Worm (Caenorhabditis elegans) whole organism, L2 larva: ENCODE results near the gene T28A11.17.

ENCODE experiments used
- C34F6.9 ChIP-seq: fragments of 150-350 bp; optimal IDR thresholded peaks from 2 replicates; lab custom pipeline; 2014; ENCODE audit warnings: missing biosample characterization, missing genetic modification characterization
- R02D3.7 ChIP-seq: fragments of 150-350 bp; optimal IDR thresholded peaks from 2 replicates; lab custom pipeline; 2014; ENCODE audit warnings: missing biosample characterization, missing genetic modification characterization
- Y55F3AM.14 ChIP-seq: fragments of 200-800 bp; sonication (Bioruptor generic); optimal IDR thresholded peaks from 2 replicates; lab custom pipeline; 2018; ENCODE audit warnings: mild to moderate bottlenecking, missing genetic modification characterization, missing compliant biosample characterization
- ZK546.5 ChIP-seq: sonication (generic microtip); optimal IDR thresholded peaks from 2 replicates; lab custom pipeline; 2017; ENCODE audit warnings: missing biosample characterization, missing genetic modification characterization
- ama-1 ChIP-seq: fragments of 150-350 bp; optimal IDR thresholded peaks from 2 replicates; lab custom pipeline; 2018; ENCODE audit warnings: inconsistent platforms
- blmp-1 ChIP-seq: sonication (generic microtip); optimal IDR thresholded peaks from 2 replicates; lab custom pipeline; 2017; ENCODE audit warnings: missing genetic modification characterization, mild to moderate bottlenecking, missing compliant biosample characterization, antibody characterized with exemption, moderate library complexity; ENCODE audit not compliant: insufficient read depth
- ceh-82 ChIP-seq: fragments of 150-350 bp; optimal IDR thresholded peaks from 2 replicates; lab custom pipeline; 2014; ENCODE audit warnings: missing biosample characterization, missing genetic modification characterization
- crh-2 ChIP-seq: sonication (generic microtip); optimal IDR thresholded peaks from 2 replicates; lab custom pipeline; 2017; ENCODE audit warnings: missing biosample characterization, missing genetic modification characterization
- dmd-4 ChIP-seq: sonication (generic microtip); optimal IDR thresholded peaks from 2 replicates; lab custom pipeline; 2017; ENCODE audit warnings: missing biosample characterization, missing genetic modification characterization
- egl-27 ChIP-seq: sonication (generic microtip); optimal IDR thresholded peaks from 3 replicates; lab custom pipeline; 2017; ENCODE audit warnings: missing biosample characterization, missing genetic modification reagents, missing genetic modification characterization
- elt-1 ChIP-seq: fragments of 150-350 bp; optimal IDR thresholded peaks from 2 replicates; lab custom pipeline; 2014; ENCODE audit warnings: missing biosample characterization, missing genetic modification characterization
- fos-1 ChIP-seq: fragments of 150-350 bp; optimal IDR thresholded peaks from 2 replicates; lab custom pipeline; 2014; ENCODE audit warnings: missing biosample characterization, missing genetic modification characterization
- lin-11 ChIP-seq: fragments of 150-350 bp; sonication (generic microtip); optimal IDR thresholded peaks from 2 replicates; lab custom pipeline; 2014; ENCODE audit warnings: missing biosample characterization, missing genetic modification characterization, inconsistent platforms, mixed read lengths
- lin-13 ChIP-seq: fragments of 150-350 bp; optimal IDR thresholded peaks from 2 replicates; lab custom pipeline; 2014; ENCODE audit warnings: missing biosample characterization, missing genetic modification reagents, missing genetic modification characterization
- lin-39 ChIP-seq: fragments of 150-350 bp; optimal IDR thresholded peaks from 2 replicates; lab custom pipeline; 2014; ENCODE audit warnings: missing biosample characterization, missing genetic modification reagents, missing genetic modification characterization
- lsy-2 ChIP-seq, 2 experiments: fragments of 150-350 bp in 1 of 2; sonication (generic microtip) in 1 of 2; optimal IDR thresholded peaks; 2 replicates each; lab custom pipeline; 2014 to 2017; ENCODE audit warnings: missing biosample characterization in 2 of 2, missing genetic modification characterization in 2 of 2
- mab-5 ChIP-seq: fragments of 150-350 bp; optimal IDR thresholded peaks from 2 replicates; lab custom pipeline; 2014; ENCODE audit warnings: missing biosample characterization, missing genetic modification characterization
- mbf-1 ChIP-seq: sonication (generic microtip); optimal IDR thresholded peaks from 2 replicates; lab custom pipeline; 2017; ENCODE audit warnings: missing biosample characterization, missing genetic modification characterization
- mdl-1 ChIP-seq, 2 experiments: fragments of 150-350 bp in 1 of 2; sonication (generic microtip) in 1 of 2; optimal IDR thresholded peaks; 2 replicates each; lab custom pipeline; 2017; ENCODE audit warnings: missing biosample characterization in 2 of 2, missing genetic modification characterization in 2 of 2
- nhr-10 ChIP-seq: sonication (generic microtip); optimal IDR thresholded peaks from 2 replicates; lab custom pipeline; 2017; ENCODE audit warnings: missing biosample characterization, missing genetic modification characterization
- nhr-11 ChIP-seq: fragments of 150-350 bp; optimal IDR thresholded peaks from 2 replicates; lab custom pipeline; 2014; ENCODE audit warnings: missing biosample characterization, missing genetic modification characterization
- nhr-129 ChIP-seq: fragments of 150-350 bp; optimal IDR thresholded peaks from 2 replicates; lab custom pipeline; 2014; ENCODE audit warnings: missing biosample characterization, missing genetic modification characterization
- nhr-23 ChIP-seq: fragments of 150-350 bp; optimal IDR thresholded peaks from 2 replicates; lab custom pipeline; 2014; ENCODE audit warnings: missing biosample characterization, missing genetic modification reagents, missing genetic modification characterization
- nhr-237 ChIP-seq: fragments of 150-350 bp; optimal IDR thresholded peaks from 2 replicates; lab custom pipeline; 2014; ENCODE audit warnings: missing biosample characterization, missing genetic modification characterization
- nhr-25 ChIP-seq: fragments of 150-350 bp; sonication (generic microtip); optimal IDR thresholded peaks from 3 replicates; lab custom pipeline; 2014; ENCODE audit warnings: missing biosample characterization, missing genetic modification characterization
- nhr-77 ChIP-seq: fragments of 150-350 bp; optimal IDR thresholded peaks from 2 replicates; lab custom pipeline; 2014; ENCODE audit warnings: missing biosample characterization, missing genetic modification characterization
- peb-1 ChIP-seq: fragments of 150-350 bp; optimal IDR thresholded peaks from 2 replicates; lab custom pipeline; 2014; ENCODE audit warnings: missing biosample characterization, missing genetic modification characterization
- sem-4 ChIP-seq: fragments of 150-350 bp; optimal IDR thresholded peaks from 2 replicates; lab custom pipeline; 2014; ENCODE audit warnings: missing biosample characterization, missing genetic modification reagents, missing genetic modification characterization
- sma-9 ChIP-seq, 2 experiments: fragments of 150-350 bp in 1 of 2; sonication (generic microtip) in 1 of 2; optimal IDR thresholded peaks; 2 replicates each; lab custom pipeline; 2014 to 2016; ENCODE audit warnings: missing genetic modification characterization in 2 of 2, mild to moderate bottlenecking in 1 of 2, missing biosample characterization in 1 of 2, missing compliant biosample characterization in 1 of 2, missing genetic modification reagents in 1 of 2, moderate library complexity in 1 of 2
- snpc-4 ChIP-seq: fragments of 150-350 bp; optimal IDR thresholded peaks from 2 replicates; lab custom pipeline; 2014; ENCODE audit warnings: missing biosample characterization, missing genetic modification characterization
- unc-39 ChIP-seq: fragments of 150-350 bp; optimal IDR thresholded peaks from 2 replicates; lab custom pipeline; 2014; ENCODE audit warnings: missing biosample characterization, missing genetic modification characterization
- unc-62 ChIP-seq: fragments of 150-350 bp; optimal IDR thresholded peaks from 2 replicates; lab custom pipeline; 2014; ENCODE audit warnings: missing biosample characterization, missing genetic modification reagents, missing genetic modification characterization
- zag-1 ChIP-seq: fragments of 150-350 bp; optimal IDR thresholded peaks from 2 replicates; lab custom pipeline; 2014; ENCODE audit warnings: missing biosample characterization, missing genetic modification characterization
- ztf-1 ChIP-seq: fragments of 200-800 bp; sonication (Bioruptor generic); conservative IDR thresholded peaks from 2 replicates; pipeline ENCODE4 v1.3.6; 2022; ENCODE audit warnings: missing genetic modification characterization, missing compliant biosample characterization
- ztf-4 ChIP-seq: fragments of 150-350 bp; optimal IDR thresholded peaks from 2 replicates; lab custom pipeline; 2014; ENCODE audit warnings: missing biosample characterization, missing genetic modification characterization

T28A11.17 gene

DNA sequence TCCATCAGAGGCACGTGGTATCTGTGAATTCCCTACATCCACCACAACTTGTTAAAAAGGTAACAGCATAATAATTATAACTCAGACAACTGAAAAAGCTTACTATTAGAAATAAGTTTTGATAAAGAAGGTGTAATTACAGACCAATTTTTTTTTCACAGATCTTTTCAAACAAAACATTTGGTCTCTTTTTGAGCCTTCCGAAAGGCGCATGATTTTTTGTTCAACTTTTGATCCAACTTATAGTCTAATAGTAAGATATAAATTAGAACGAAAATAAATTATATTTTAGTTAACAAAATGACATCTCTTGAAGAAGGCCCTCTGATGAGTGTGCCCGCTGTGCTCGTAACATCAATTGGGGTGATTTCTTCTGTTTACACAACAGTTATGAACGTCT lies 42.1 kb upstream of the T28A11.17 start, which contains the start of gene srbc-3:
Gene srbc-3, plus strand, starts transcription at position 301 of the 400 bp plus-strand sequence.
- TF ChIP-seq nhr-129 (tag; lab: Kevin White, UChicago), result no peak
- no peak for TF ChIP-seq snpc-4 (tag; lab: Kevin White, UChicago)
- TF ChIP-seq lin-13 (GFP tag; lab: Kevin White, UChicago), result no peak
- no peak for TF ChIP-seq dmd-4 (tag; lab: Kevin White, UChicago)
- TF ChIP-seq fos-1 (tag; lab: Kevin White, UChicago), result no peak

DNA sequence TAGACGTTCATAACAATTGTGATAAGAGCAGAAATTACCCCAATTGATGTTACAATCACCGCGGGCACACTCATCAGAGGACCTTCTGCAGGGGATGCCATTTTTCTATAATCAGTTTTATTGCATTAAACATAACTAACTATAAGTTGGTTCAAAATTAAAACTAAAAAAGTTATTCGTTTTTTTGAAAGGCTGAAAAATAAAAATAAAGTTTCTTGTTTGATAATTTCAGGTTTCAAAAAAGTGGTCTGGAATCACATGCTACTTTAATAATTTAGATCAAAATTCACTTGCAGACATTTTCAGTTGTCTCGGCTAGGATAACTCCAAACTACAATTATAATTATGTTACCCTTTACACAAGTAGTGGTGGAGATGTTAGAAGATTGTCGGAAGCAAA lies 35.8 kb upstream of the T28A11.17 start, which contains the start of gene srbc-1:
Gene srbc-1, minus strand, starts transcription at position 101 of the 400 bp plus-strand sequence.
- TF ChIP-seq ztf-4 (tag; lab: Kevin White, UChicago) (no peak), lin-11 (no peak)

DNA sequence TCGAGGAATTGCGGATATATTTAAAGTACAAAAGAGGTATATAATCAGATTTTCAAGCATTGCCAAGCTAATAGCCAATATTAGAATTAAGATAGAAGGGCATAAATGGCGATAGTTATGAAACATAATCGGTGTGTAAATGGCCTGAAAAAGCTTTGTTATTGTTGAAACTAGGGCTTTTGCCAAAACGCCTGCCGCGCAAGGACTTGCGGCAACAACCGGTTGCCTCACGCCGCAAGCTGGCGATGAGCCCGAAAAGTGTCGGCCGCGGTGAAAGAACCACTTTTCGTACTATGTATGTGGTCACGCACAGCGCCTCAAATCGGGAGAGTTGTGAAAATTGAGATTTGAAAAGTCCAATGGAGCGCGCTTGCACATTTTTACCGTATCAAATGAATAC lies 33.3 kb upstream of the T28A11.17 start:
- TF ChIP-seq egl-27 (tag; lab: Kevin White, UChicago) (no peak), mdl-1 (tag; optimal IDR thresholded peaks at IDR 0.05; lab: Kevin White, UChicago) (no peak), lin-13 (GFP tag; lab: Kevin White, UChicago) (no peak), nhr-25 (no peak), mab-5 (tag; lab: Kevin White, UChicago) (no peak), zag-1 (tag; lab: Kevin White, UChicago) (no peak), fos-1 (tag; lab: Kevin White, UChicago) (no peak), R02D3.7 (tag; lab: Kevin White, UChicago) (no peak), Y55F3AM.14 (GFP tag; lab: Kevin White, UChicago) (no peak), lsy-2 (tag; optimal IDR thresholded peaks at IDR 0.05; lab: Kevin White, UChicago) (no peak), nhr-11 (no peak), ceh-82 (no peak), elt-1 (tag; lab: Kevin White, UChicago) (no peak), lin-39 (tag; lab: Kevin White, UChicago) (no peak), ztf-1 (GFP tag; lab: Robert Waterston, UW) (no peak), unc-39 (tag; lab: Kevin White, UChicago) (no peak), ZK546.5 (tag; lab: Kevin White, UChicago) (no peak)

DNA sequence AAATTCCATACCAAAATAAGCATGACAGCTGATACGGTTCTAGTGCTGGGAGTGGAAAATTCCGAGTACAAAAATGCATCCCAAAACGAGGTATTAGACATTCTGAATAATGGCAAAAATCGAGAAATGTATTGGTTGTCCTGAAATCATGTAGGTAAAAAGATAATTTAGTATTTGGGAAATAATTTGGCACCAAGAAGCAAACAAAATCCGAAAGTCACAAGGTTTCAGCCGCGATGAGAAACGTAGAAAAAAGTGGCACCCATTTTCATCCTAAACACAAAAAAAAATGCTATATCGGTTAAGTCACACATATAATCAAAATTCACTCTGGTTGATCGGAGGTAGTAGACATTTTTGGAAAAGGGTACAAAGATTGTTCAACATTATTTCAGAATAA lies 31.7 kb upstream of the T28A11.17 start, which contains the start of gene srx-122:
Gene srx-122, minus strand, starts transcription at position 101 of the 400 bp plus-strand sequence.
- TF ChIP-seq R02D3.7 (tag; lab: Kevin White, UChicago), result no peak
- no peak for TF ChIP-seq mbf-1 (tag; lab: Kevin White, UChicago)
- no peak for TF ChIP-seq lsy-2 (tag; optimal IDR thresholded peaks at IDR 0.05; lab: Kevin White, UChicago)
- no peak for TF ChIP-seq blmp-1 (tag; lab: Kevin White, UChicago)
- no peak for TF ChIP-seq nhr-11
- TF ChIP-seq nhr-129 (tag; lab: Kevin White, UChicago), result no peak
- TF ChIP-seq ceh-82, result no peak
- no peak for TF ChIP-seq ZK546.5 (tag; lab: Kevin White, UChicago)
- TF ChIP-seq ama-1, result no peak
- TF ChIP-seq crh-2 (tag; lab: Kevin White, UChicago), result no peak
- no peak for TF ChIP-seq unc-39 (tag; lab: Kevin White, UChicago)
- TF ChIP-seq lin-11, result no peak
- TF ChIP-seq Y55F3AM.14 (GFP tag; lab: Kevin White, UChicago), result no peak
- TF ChIP-seq sem-4 (tag; lab: Kevin White, UChicago), result no peak
- TF ChIP-seq nhr-23, result no peak
- TF ChIP-seq sma-9 (GFP tag; optimal IDR thresholded peaks at IDR 0.05; lab: Kevin White, UChicago), result no peak
- no peak for TF ChIP-seq sma-9 (tag; optimal IDR thresholded peaks at IDR 0.05; lab: Kevin White, UChicago)
- no peak for TF ChIP-seq nhr-77

DNA sequence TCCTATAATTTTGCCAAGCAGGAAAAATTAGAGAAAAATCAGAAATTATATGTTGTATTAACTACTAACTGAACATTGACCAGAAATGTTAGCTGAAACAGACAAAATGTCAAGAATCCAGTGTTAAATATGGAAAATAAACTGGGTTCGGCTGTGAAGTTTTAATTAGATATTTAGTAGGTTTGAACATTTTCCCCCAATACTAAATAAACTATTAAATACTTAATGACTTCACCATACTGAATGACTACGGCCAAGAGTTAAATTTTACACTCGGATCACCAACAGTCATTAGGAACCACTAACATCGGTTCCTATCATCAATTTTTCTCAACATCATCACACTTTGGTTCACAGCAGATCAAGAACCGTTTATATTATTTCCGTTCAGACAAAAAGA lies 29.3 kb upstream of the T28A11.17 start:
- no peak for TF ChIP-seq nhr-237 (tag; lab: Kevin White, UChicago)
- no peak for TF ChIP-seq sem-4 (tag; lab: Kevin White, UChicago)
- no peak for TF ChIP-seq egl-27 (tag; lab: Kevin White, UChicago)
- no peak for TF ChIP-seq peb-1 (tag; lab: Kevin White, UChicago)
- no peak for TF ChIP-seq mbf-1 (tag; lab: Kevin White, UChicago)
- TF ChIP-seq unc-62 (GFP tag; lab: Kevin White, UChicago), result no peak
- no peak for TF ChIP-seq nhr-10 (tag; lab: Kevin White, UChicago)
- no peak for TF ChIP-seq C34F6.9 (tag; lab: Kevin White, UChicago)
- TF ChIP-seq blmp-1 (tag; lab: Kevin White, UChicago), result no peak
- no peak for TF ChIP-seq mab-5 (tag; lab: Kevin White, UChicago)
- TF ChIP-seq lin-39 (tag; lab: Kevin White, UChicago), result no peak
